Worm (Caenorhabditis elegans) whole organism, L4 larva: ENCODE data around the gene mdt-21.

Source experiments
- D1046.2 ChIP-seq: fragments of 200-800 bp; sonication (Bioruptor generic); IDR thresholded peaks from 2 replicates; pipeline ENCODE4 v1.3.6; 2022; ENCODE audit warnings: missing genetic modification characterization, missing compliant biosample characterization
- F26F4.8 ChIP-seq: fragments of 200-800 bp; sonication (Bioruptor generic); conservative IDR thresholded peaks from 2 replicates; pipeline ENCODE4 v1.3.6; 2022; ENCODE audit warnings: missing genetic modification characterization, missing compliant biosample characterization
- T20F7.1 ChIP-seq: fragments of 200-800 bp; sonication (Bioruptor generic); optimal IDR thresholded peaks from 2 replicates; lab custom pipeline; 2018; ENCODE audit warnings: mild to moderate bottlenecking, missing genetic modification characterization, missing compliant biosample characterization
- T26A8.4 ChIP-seq: fragments of 200-800 bp; sonication (Bioruptor generic); IDR thresholded peaks from 2 replicates; pipeline ENCODE4 v1.3.6; 2022; ENCODE audit warnings: missing genetic modification characterization, missing compliant biosample characterization
- Y48G9A.11 ChIP-seq: fragments of 200-800 bp; sonication (Bioruptor generic); IDR thresholded peaks from 2 replicates; pipeline ENCODE4 v1.3.6; 2022; ENCODE audit warnings: missing genetic modification reagents, missing genetic modification characterization, missing compliant biosample characterization
- ZK546.5 ChIP-seq, 2 experiments: sonication (generic microtip); optimal IDR thresholded peaks; 2 replicates each; lab custom pipeline; 2017; ENCODE audit warnings: missing biosample characterization in 2 of 2, missing genetic modification characterization in 2 of 2
- aha-1 ChIP-seq: fragments of 150-350 bp; peaks from one replicate; lab custom pipeline; 2014; ENCODE audit warnings: missing biosample characterization, missing genetic modification characterization
- attf-4 ChIP-seq: sonication (generic microtip); optimal IDR thresholded peaks from 3 replicates; lab custom pipeline; 2017; ENCODE audit warnings: missing biosample characterization, missing genetic modification characterization
- ces-1 ChIP-seq: fragments of 150-350 bp; sonication (generic microtip); optimal IDR thresholded peaks from 4 replicates; lab custom pipeline; 2014; ENCODE audit warnings: missing biosample characterization, missing genetic modification reagents, missing genetic modification characterization
- daf-16 ChIP-seq, 3 experiments: sonication (generic microtip); optimal IDR thresholded peaks; 2 replicates each; lab custom pipeline; 2016 to 2017; ENCODE audit warnings: missing genetic modification characterization in 3 of 3, missing genetic modification reagents in 3 of 3, mild to moderate bottlenecking in 2 of 3, missing compliant biosample characterization in 2 of 3, missing biosample characterization in 1 of 3, moderate library complexity in 1 of 3
- daf-19 ChIP-seq: fragments of 200-800 bp; sonication (Bioruptor generic); conservative IDR thresholded peaks from 2 replicates; pipeline ENCODE4 v1.3.6; 2022; ENCODE audit warnings: missing genetic modification characterization, missing compliant biosample characterization
- dmd-8 ChIP-seq: fragments of 200-800 bp; sonication (Bioruptor generic); IDR thresholded peaks from 2 replicates; pipeline ENCODE4 v1.3.6; 2022; ENCODE audit warnings: missing genetic modification characterization, missing compliant biosample characterization
- gei-8 ChIP-seq: fragments of 200-800 bp; sonication (Bioruptor generic); optimal IDR thresholded peaks from 2 replicates; lab custom pipeline; 2018; ENCODE audit warnings: mild to moderate bottlenecking, missing genetic modification characterization, missing compliant biosample characterization
- jun-1 ChIP-seq: fragments of 150-350 bp; optimal IDR thresholded peaks from 2 replicates; lab custom pipeline; 2014; ENCODE audit warnings: missing biosample characterization, missing genetic modification reagents, missing genetic modification characterization
- madf-5 ChIP-seq, 2 experiments: fragments of 200-800 bp; sonication (Bioruptor generic); IDR thresholded peaks; 2 replicates each; pipeline ENCODE4 v1.3.6; 2022; ENCODE audit warnings: missing compliant biosample characterization in 2 of 2, missing genetic modification characterization in 2 of 2
- nhr-11 ChIP-seq: fragments of 150-350 bp; optimal IDR thresholded peaks from 2 replicates; lab custom pipeline; 2014; ENCODE audit warnings: missing biosample characterization, missing genetic modification characterization
- nhr-28 ChIP-seq: fragments of 150-350 bp; optimal IDR thresholded peaks from 2 replicates; lab custom pipeline; 2014; ENCODE audit warnings: missing biosample characterization, missing genetic modification characterization
- nhr-42 ChIP-seq: fragments of 200-800 bp; sonication (Bioruptor generic); IDR thresholded peaks from 2 replicates; pipeline ENCODE4 v1.3.6; 2022; ENCODE audit warnings: missing genetic modification characterization, missing compliant biosample characterization
- nhr-6 ChIP-seq: fragments of 150-350 bp; optimal IDR thresholded peaks from 2 replicates; lab custom pipeline; 2014; ENCODE audit warnings: missing biosample characterization, missing genetic modification characterization
- nhr-77 ChIP-seq: fragments of 150-350 bp; optimal IDR thresholded peaks from 2 replicates; lab custom pipeline; 2014; ENCODE audit warnings: missing biosample characterization, missing genetic modification characterization
- pha-4 ChIP-seq, 2 experiments: fragments of 150-350 bp in 1 of 2; fragments of 200-800 bp in 1 of 2; sonication (Bioruptor generic) in 1 of 2; IDR thresholded peaks in 1 of 2; optimal IDR thresholded peaks in 1 of 2; 2 replicates each; pipeline versions ENCODE4 v1.3.6 to Lab custom; 2014 to 2022; ENCODE audit warnings: missing genetic modification characterization in 2 of 2, missing genetic modification reagents in 2 of 2, missing biosample characterization in 1 of 2, missing compliant biosample characterization in 1 of 2
- pqm-1 ChIP-seq: sonication (generic microtip); optimal IDR thresholded peaks from 2 replicates; lab custom pipeline; 2017; ENCODE audit warnings: missing biosample characterization, missing genetic modification characterization
- rbr-2 ChIP-seq: sonication (generic microtip); optimal IDR thresholded peaks from 2 replicates; lab custom pipeline; 2016; ENCODE audit warnings: missing genotype, missing genetic modification characterization, missing compliant biosample characterization
- saeg-2 ChIP-seq: fragments of 200-800 bp; sonication (Bioruptor generic); IDR thresholded peaks from 2 replicates; pipeline ENCODE4 v1.3.6; 2022; ENCODE audit warnings: missing genetic modification reagents, missing genetic modification characterization, missing compliant biosample characterization
- set-16 ChIP-seq: fragments of 200-800 bp; sonication (Bioruptor generic); IDR thresholded peaks from 2 replicates; pipeline ENCODE4 v1.3.6; 2022; ENCODE audit warnings: missing genetic modification reagents, missing genetic modification characterization, missing compliant biosample characterization
- spr-1 ChIP-seq: sonication (generic microtip); optimal IDR thresholded peaks from 2 replicates; lab custom pipeline; 2016; ENCODE audit warnings: mild to moderate bottlenecking, missing genetic modification characterization, missing compliant biosample characterization
- unc-130 ChIP-seq: sonication (generic microtip); optimal IDR thresholded peaks from 2 replicates; lab custom pipeline; 2016; ENCODE audit warnings: missing genetic modification reagents, missing genetic modification characterization, missing compliant biosample characterization
- unc-62 ChIP-seq, 3 experiments: fragments of 150-350 bp in 1 of 3; sonication (generic microtip); optimal IDR thresholded peaks in 2 of 3; peaks in 1 of 3; 1 replicate in 1 of 3; 2 replicates in 2 of 3; lab custom pipeline; 2014 to 2017; ENCODE audit warnings: missing biosample characterization in 3 of 3, missing genetic modification characterization in 3 of 3, missing genetic modification reagents in 3 of 3, missing genotype in 1 of 3
- zag-1 ChIP-seq: fragments of 150-350 bp; optimal IDR thresholded peaks from 2 replicates; lab custom pipeline; 2014; ENCODE audit warnings: missing biosample characterization, missing genetic modification characterization
- zfp-2 ChIP-seq: sonication (generic microtip); optimal IDR thresholded peaks from 2 replicates; lab custom pipeline; 2016; ENCODE audit warnings: mild to moderate bottlenecking, missing genetic modification characterization, missing compliant biosample characterization
- zip-2 ChIP-seq: fragments of 150-350 bp; optimal IDR thresholded peaks from 2 replicates; lab custom pipeline; 2014; ENCODE audit warnings: missing biosample characterization, missing genetic modification characterization
- ztf-7 ChIP-seq: fragments of 150-350 bp; optimal IDR thresholded peaks from 2 replicates; lab custom pipeline; 2014; ENCODE audit warnings: missing biosample characterization, missing genetic modification characterization

The mdt-21 gene

DNA sequence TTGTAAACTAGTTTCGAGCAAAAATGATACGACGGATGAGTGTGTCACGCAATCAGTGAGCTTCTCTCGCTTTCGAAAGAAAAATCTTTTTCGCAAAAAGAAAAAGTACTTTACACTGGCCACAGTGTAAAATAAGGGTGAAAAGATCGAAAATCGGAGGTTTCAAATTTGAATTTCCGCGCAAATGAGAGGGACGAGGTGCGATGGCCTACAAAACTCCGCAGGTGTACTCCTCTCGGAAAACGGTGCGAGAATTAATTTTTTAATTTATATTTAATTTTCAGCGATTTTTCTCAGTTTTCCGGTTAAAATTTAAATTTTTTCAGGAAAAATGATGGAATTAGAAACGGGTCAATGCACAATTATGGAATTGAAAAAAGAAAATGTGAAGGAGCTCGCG, 30.7 kb upstream of the mdt-21 start, which contains the start of gene mrt-2 (continued):
- TF ChIP-seq ztf-7 (tag; lab: Kevin White, UChicago) (peak; percentile 16), pqm-1 (tag; lab: Kevin White, UChicago) (no peak), nhr-11 (tag; lab: Kevin White, UChicago) (no peak), set-16 (no peak), zag-1 (tag; lab: Kevin White, UChicago) (no peak), dmd-8 (no peak), nhr-6 (tag; lab: Kevin White, UChicago) (peak; percentile 70), daf-16 (GFP tag; optimal IDR thresholded peaks at IDR 0.05; lab: Kevin White, UChicago) (no peak), daf-16 (tag; optimal IDR thresholded peaks at IDR 0.05; lab: Kevin White, UChicago) (peak; percentile 47), unc-62 (GFP tag; optimal IDR thresholded peaks at IDR 0.05 in 1 of 2; lab: Kevin White, UChicago) (no peak), unc-62 (tag; optimal IDR thresholded peaks at IDR 0.05; lab: Kevin White, UChicago) (no peak), T20F7.1 (GFP tag; lab: Kevin White, UChicago) (no peak), unc-130 (GFP tag; lab: Kevin White, UChicago) (peak; percentile 75), aha-1 (tag; lab: Kevin White, UChicago) (no peak), madf-5 (GFP tag; IDR thresholded peaks at IDR 0.05; lab: Robert Waterston, UW) (no peak), attf-4 (no peak), rbr-2 (peak; percentile 48), nhr-77 (no peak), saeg-2 (GFP tag; lab: Robert Waterston, UW) (no peak), zfp-2 (tag; lab: Kevin White, UChicago) (no peak), Y48G9A.11 (no peak; the same call in 1 of the 2 replicates), F26F4.8 (GFP tag; lab: Robert Waterston, UW) (no peak), ces-1 (GFP tag; lab: Kevin White, UChicago) (no peak), D1046.2 (GFP tag; lab: Robert Waterston, UW) (no peak), nhr-28 (peak; percentile 24), jun-1 (tag; lab: Kevin White, UChicago) (no peak), T26A8.4 (GFP tag; lab: Robert Waterston, UW) (0 out of 2 replicates have a peak, but pooled peaks have one; percentile 48), zip-2 (tag; lab: Kevin White, UChicago) (no peak), pha-4 (GFP tag; IDR thresholded peaks at IDR 0.05; lab: Robert Waterston, UW) (0 out of 2 replicates have a peak, but pooled peaks have one; percentile 60), pha-4 (tag; optimal IDR thresholded peaks at IDR 0.05; lab: Kevin White, UChicago) (peak; percentile 16), spr-1 (tag; lab: Kevin White, UChicago) (peak; percentile 27), gei-8 (GFP tag; lab: Kevin White, UChicago) (no peak), ZK546.5 (tag; optimal IDR thresholded peaks at IDR 0.05; lab: Kevin White, UChicago) (no peak)

DNA sequence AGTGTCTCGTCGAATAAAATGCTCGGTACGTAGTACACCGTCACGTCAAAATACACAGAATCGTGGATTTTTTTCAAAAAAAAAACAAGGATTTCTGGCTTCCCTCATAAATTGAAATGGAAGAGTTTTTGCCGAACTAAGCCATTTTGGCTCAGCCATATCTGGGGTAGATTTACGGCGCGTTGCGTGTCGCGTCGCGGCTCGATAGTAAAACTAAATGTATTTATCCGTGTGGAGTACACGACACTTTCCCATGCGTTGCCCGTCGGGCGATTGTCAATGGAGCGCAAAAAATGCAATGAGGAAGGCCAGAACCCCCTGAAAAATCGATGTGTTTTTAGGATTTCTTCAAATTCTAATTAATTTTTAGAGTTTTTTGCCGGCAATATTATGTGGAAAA, 27.2 kb upstream of the mdt-21 start:
- TF ChIP-seq nhr-42 (GFP tag; lab: Robert Waterston, UW) (no peak), aha-1 (tag; lab: Kevin White, UChicago) (peak; percentile 46), daf-19 (GFP tag; lab: Robert Waterston, UW) (no peak), unc-62 (GFP tag; optimal IDR thresholded peaks at IDR 0.05 in 1 of 2; lab: Kevin White, UChicago) (peak in 1 of 2 experiments; percentile 92), unc-62 (tag; optimal IDR thresholded peaks at IDR 0.05; lab: Kevin White, UChicago) (no peak), spr-1 (tag; lab: Kevin White, UChicago) (no peak)
- TF ChIP-seq, all 104 proteins: peak for 2

- no peak for TF ChIP-seq T20F7.1 (GFP tag; lab: Kevin White, UChicago)
- peak in 1 of 2 experiments; percentile 30 for TF ChIP-seq unc-62 (GFP tag; optimal IDR thresholded peaks at IDR 0.05 in 1 of 2; lab: Kevin White, UChicago)
- TF ChIP-seq unc-62 (tag; optimal IDR thresholded peaks at IDR 0.05; lab: Kevin White, UChicago) = no peak
These were observed 26.6 kb upstream of the mdt-21 start for ce11 chrIII:11750817-11751216.

ce11 chrIII:11757892-11758291, 19.5 kb upstream of the mdt-21 start:
- TF ChIP-seq set-16 = peak; percentile 52
- peak in 1 of 2 experiments; percentile 17 for TF ChIP-seq unc-62 (GFP tag; optimal IDR thresholded peaks at IDR 0.05 in 1 of 2; lab: Kevin White, UChicago)
- no peak for TF ChIP-seq unc-62 (tag; optimal IDR thresholded peaks at IDR 0.05; lab: Kevin White, UChicago)
- no peak for TF ChIP-seq pqm-1 (tag; lab: Kevin White, UChicago)
- TF ChIP-seq T26A8.4 (GFP tag; lab: Robert Waterston, UW) = no peak
